Fruit fly (Drosophila melanogaster) whole organism, embryonic: Measurements from ENCODE around the gene CG7879.

Experiments
- Aef1 ChIP-seq: fragments of 200-800 bp; sonication (Bioruptor generic); IDR thresholded peaks from 3 replicates; pipeline ENCODE4 v1.3.6; 2022; ENCODE audit warnings: missing biosample characterization, missing genetic modification characterization
- B-H1 ChIP-seq: fragments of 200-800 bp; sonication (Bioruptor generic); IDR thresholded peaks from 3 replicates; pipeline ENCODE4 v1.3.6; 2022; ENCODE audit warnings: missing biosample characterization, missing genetic modification characterization
- CG10274 ChIP-seq: fragments of 200-800 bp; sonication (Bioruptor generic); optimal IDR thresholded peaks from 3 replicates; lab custom pipeline; 2017; ENCODE audit warnings: missing biosample characterization, mild to moderate bottlenecking, missing genetic modification characterization
- CG10431 ChIP-seq: fragments of 200-800 bp; sonication (Bioruptor generic); optimal IDR thresholded peaks from 3 replicates; lab custom pipeline; 2018; ENCODE audit warnings: missing biosample characterization, mild to moderate bottlenecking, missing genetic modification characterization
- CG10462 ChIP-seq: fragments of 200-800 bp; sonication (Bioruptor generic); optimal IDR thresholded peaks from 2 replicates; lab custom pipeline; 2016; ENCODE audit warnings: missing biosample characterization, missing genetic modification characterization
- CG13287 ChIP-seq: fragments of 200-800 bp; sonication (Bioruptor generic); IDR thresholded peaks from 2 replicates; pipeline ENCODE4 v1.3.6; 2022; ENCODE audit warnings: missing biosample characterization, missing genetic modification characterization; ENCODE audit not compliant: partially characterized antibody
- CG13296 ChIP-seq: fragments of 200-800 bp; sonication (Bioruptor generic); optimal IDR thresholded peaks from 3 replicates; lab custom pipeline; 2018; ENCODE audit warnings: missing biosample characterization, mild to moderate bottlenecking, missing genetic modification characterization
- CG13424 ChIP-seq: fragments of 200-800 bp; sonication (Bioruptor generic); optimal IDR thresholded peaks from 2 replicates; lab custom pipeline; 2019; ENCODE audit warnings: missing biosample characterization, mild to moderate bottlenecking, missing genetic modification characterization, moderate library complexity
- CG13775 ChIP-seq: fragments of 200-800 bp; sonication (Bioruptor generic); optimal IDR thresholded peaks from 3 replicates; lab custom pipeline; 2017; ENCODE audit warnings: missing biosample characterization, mild to moderate bottlenecking, missing genetic modification characterization
- CG14667 ChIP-seq: fragments of 200-800 bp; sonication (Bioruptor generic); IDR thresholded peaks from 2 replicates; pipeline ENCODE4 v1.3.6; 2022; ENCODE audit warnings: missing biosample characterization, missing genetic modification characterization
- CG15479 ChIP-seq: fragments of 200-800 bp; sonication (Bioruptor generic); optimal IDR thresholded peaks from 3 replicates; lab custom pipeline; 2019; ENCODE audit warnings: missing biosample characterization, mild to moderate bottlenecking, missing genetic modification characterization, moderate library complexity
- CG17802 ChIP-seq: fragments of 200-800 bp; sonication (Bioruptor generic); optimal IDR thresholded peaks from 2 replicates; lab custom pipeline; 2018; ENCODE audit warnings: missing biosample characterization, mild to moderate bottlenecking, missing genetic modification characterization, moderate library complexity
- CG18011 ChIP-seq: fragments of 200-800 bp; sonication (Bioruptor generic); optimal IDR thresholded peaks from 2 replicates; lab custom pipeline; 2017; ENCODE audit warnings: missing biosample characterization, missing genetic modification characterization, mild to moderate bottlenecking, moderate library complexity, missing genotype
- CG2199 ChIP-seq: fragments of 200-800 bp; sonication (Bioruptor generic); IDR thresholded peaks from 3 replicates; pipeline ENCODE4 v1.3.6; 2022; ENCODE audit warnings: missing biosample characterization, missing genetic modification characterization
- CG2678 ChIP-seq: fragments of 200-800 bp; sonication (Bioruptor generic); optimal IDR thresholded peaks from 3 replicates; lab custom pipeline; 2019; ENCODE audit warnings: missing biosample characterization, mild to moderate bottlenecking, missing genetic modification characterization, moderate library complexity
- CG30431 ChIP-seq: fragments of 200-800 bp; sonication (Bioruptor generic); optimal IDR thresholded peaks from 2 replicates; lab custom pipeline; 2017; ENCODE audit warnings: missing biosample characterization, missing genetic modification characterization
- CG4328 ChIP-seq: fragments of 200-800 bp; sonication (Bioruptor generic); optimal IDR thresholded peaks from 3 replicates; lab custom pipeline; 2017; ENCODE audit warnings: missing biosample characterization, missing genetic modification reagents, missing genetic modification characterization
- CG4360 ChIP-seq: fragments of 200-800 bp; sonication (Bioruptor generic); IDR thresholded peaks from 2 replicates; pipeline ENCODE4 v1.3.6; 2022; ENCODE audit warnings: missing biosample characterization, missing genetic modification characterization
- CG43689 ChIP-seq: fragments of 200-800 bp; sonication (Bioruptor generic); IDR thresholded peaks from 2 replicates; pipeline ENCODE4 v1.3.6; 2022; ENCODE audit warnings: missing biosample characterization, missing genetic modification characterization
- CG4707 ChIP-seq: fragments of 200-800 bp; sonication (Bioruptor generic); optimal IDR thresholded peaks from 2 replicates; lab custom pipeline; 2018; ENCODE audit warnings: missing biosample characterization, mild to moderate bottlenecking, missing genetic modification characterization, moderate library complexity
- CG8765 ChIP-seq: fragments of 200-800 bp; sonication (Bioruptor generic); IDR thresholded peaks from 2 replicates; pipeline ENCODE4 v1.3.6; 2022; ENCODE audit warnings: missing biosample characterization, missing genetic modification characterization
- D19B ChIP-seq: fragments of 200-800 bp; sonication (Bioruptor generic); optimal IDR thresholded peaks from 2 replicates; lab custom pipeline; 2017; ENCODE audit warnings: missing biosample characterization, mild to moderate bottlenecking, missing genetic modification characterization
- Deaf1 ChIP-seq: fragments of 200-800 bp; optimal IDR thresholded peaks from 3 replicates; lab custom pipeline; 2019; ENCODE audit warnings: missing biosample characterization, mild to moderate bottlenecking, missing genetic modification characterization, moderate library complexity
- Drgx ChIP-seq: fragments of 200-800 bp; sonication (Bioruptor generic); IDR thresholded peaks from 2 replicates; pipeline ENCODE4 v1.3.6; 2022; ENCODE audit warnings: missing biosample characterization, missing genetic modification characterization
- ERR ChIP-seq: fragments of 200-800 bp; sonication (Bioruptor generic); optimal IDR thresholded peaks from 2 replicates; lab custom pipeline; 2016; ENCODE audit warnings: missing biosample characterization, missing genetic modification characterization
- Ets65A ChIP-seq: fragments of 200-800 bp; sonication (Bioruptor generic); peaks from one replicate; lab custom pipeline; 2016; ENCODE audit warnings: missing biosample characterization, missing genetic modification characterization
- HLH54F ChIP-seq: fragments of 200-800 bp; sonication (Bioruptor generic); optimal IDR thresholded peaks from 3 replicates; lab custom pipeline; 2016; ENCODE audit warnings: missing biosample characterization, missing genetic modification characterization
- HmgZ ChIP-seq: fragments of 200-800 bp; sonication (Bioruptor generic); optimal IDR thresholded peaks from 2 replicates; lab custom pipeline; 2018; ENCODE audit warnings: missing biosample characterization, mild to moderate bottlenecking, missing genetic modification characterization
- Lim3 ChIP-seq: fragments of 200-800 bp; sonication (Bioruptor generic); IDR thresholded peaks from 2 replicates; pipeline ENCODE4 v1.3.6; 2022; ENCODE audit warnings: missing biosample characterization, missing genetic modification characterization
- Myb ChIP-seq: fragments of 200-800 bp; sonication (Bioruptor generic); optimal IDR thresholded peaks from 2 replicates; lab custom pipeline; 2016; ENCODE audit warnings: missing biosample characterization, missing genetic modification characterization
- Oli ChIP-seq: fragments of 200-800 bp; sonication (Bioruptor generic); optimal IDR thresholded peaks from 2 replicates; lab custom pipeline; 2018; ENCODE audit warnings: missing biosample characterization, mild to moderate bottlenecking, missing genetic modification characterization, moderate library complexity
- Tbp ChIP-seq: fragments of >200 bp; optimal IDR thresholded peaks from 2 replicates; lab custom pipeline; 2018; ENCODE audit warnings: missing biosample characterization, missing genetic modification characterization
- ap ChIP-seq: fragments of 200-800 bp; sonication (Bioruptor generic); IDR thresholded peaks from 2 replicates; pipeline ENCODE4 v1.3.6; 2022; ENCODE audit warnings: missing biosample characterization, missing genetic modification characterization
- ara ChIP-seq: fragments of 200-800 bp; sonication (Bioruptor generic); IDR thresholded peaks from 2 replicates; pipeline ENCODE4 v1.3.6; 2022; ENCODE audit warnings: missing biosample characterization, missing genetic modification characterization
- ash1 ChIP-seq: fragments of 200-800 bp; sonication (Bioruptor generic); optimal IDR thresholded peaks from 2 replicates; lab custom pipeline; 2018; ENCODE audit warnings: missing biosample characterization, mild to moderate bottlenecking, missing genetic modification characterization
- bcd ChIP-seq: fragments of 200-800 bp; sonication (Bioruptor generic); optimal IDR thresholded peaks from 2 replicates; lab custom pipeline; 2017; ENCODE audit warnings: missing biosample characterization, mild to moderate bottlenecking, missing genetic modification characterization
- ci ChIP-seq: fragments of 200-800 bp; sonication (Bioruptor generic); IDR thresholded peaks from 3 replicates; pipeline ENCODE4 v1.3.6; 2022; ENCODE audit warnings: missing biosample characterization, missing genetic modification characterization
- dan ChIP-seq: fragments of 200-800 bp; sonication (Bioruptor generic); IDR thresholded peaks from 2 replicates; pipeline ENCODE4 v1.3.6; 2022; ENCODE audit warnings: missing biosample characterization, missing genetic modification characterization
- dmrt11E ChIP-seq: fragments of 200-800 bp; sonication (Bioruptor generic); optimal IDR thresholded peaks from 3 replicates; lab custom pipeline; 2018; ENCODE audit warnings: missing biosample characterization, mild to moderate bottlenecking, missing genetic modification characterization, moderate library complexity
- dpn ChIP-seq, 2 experiments: fragments of 200-800 bp; sonication (Bioruptor generic); optimal IDR thresholded peaks; 3 replicates each; lab custom pipeline; 2016; ENCODE audit warnings: missing biosample characterization in 2 of 2, missing genetic modification characterization in 2 of 2
- esg ChIP-seq: fragments of 200-800 bp; sonication (Bioruptor generic); conservative IDR thresholded peaks from 2 replicates; pipeline ENCODE4 v1.3.6; 2022; ENCODE audit warnings: missing biosample characterization, missing genetic modification characterization
- gro ChIP-seq: fragments of 200-800 bp; sonication (Bioruptor generic); optimal IDR thresholded peaks from 2 replicates; lab custom pipeline; 2016; ENCODE audit warnings: missing biosample characterization, missing genetic modification characterization
- jumu ChIP-seq: fragments of 200-800 bp; sonication (Bioruptor generic); optimal IDR thresholded peaks from 3 replicates; lab custom pipeline; 2016; ENCODE audit warnings: missing biosample characterization, missing genetic modification characterization
- mirr ChIP-seq: fragments of 200-800 bp; sonication (Bioruptor generic); optimal IDR thresholded peaks from 3 replicates; lab custom pipeline; 2018; ENCODE audit warnings: missing biosample characterization, mild to moderate bottlenecking, missing genetic modification characterization
- pnt ChIP-seq: fragments of 200-800 bp; sonication (Bioruptor generic); optimal IDR thresholded peaks from 3 replicates; lab custom pipeline; 2016; ENCODE audit warnings: missing biosample characterization, missing genetic modification characterization
- sc ChIP-seq, 3 experiments: fragments of >200 bp in 2 of 3; fragments of 200-800 bp in 1 of 3; sonication (Bioruptor generic) in 1 of 3; optimal IDR thresholded peaks; 2 replicates in 2 of 3; 3 replicates in 1 of 3; lab custom pipeline; 2017; ENCODE audit warnings: mild to moderate bottlenecking in 1 of 3, missing biosample characterization in 1 of 3, missing genetic modification characterization in 1 of 3, missing genetic modification reagents in 1 of 3
- sd ChIP-seq: fragments of 200-800 bp; sonication (Bioruptor generic); optimal IDR thresholded peaks from 3 replicates; lab custom pipeline; 2018; ENCODE audit warnings: missing biosample characterization, mild to moderate bottlenecking, missing genetic modification characterization, moderate library complexity
- vfl ChIP-seq: fragments of 200-800 bp; sonication (Bioruptor generic); optimal IDR thresholded peaks from 2 replicates; lab custom pipeline; 2016; ENCODE audit warnings: missing biosample characterization, missing genetic modification characterization
- wek ChIP-seq: fragments of 200-800 bp; sonication (Bioruptor generic); optimal IDR thresholded peaks from 3 replicates; lab custom pipeline; 2018; ENCODE audit warnings: missing biosample characterization, mild to moderate bottlenecking, missing genetic modification characterization, moderate library complexity
- zen ChIP-seq: fragments of 200-800 bp; sonication (Bioruptor generic); optimal IDR thresholded peaks from 3 replicates; lab custom pipeline; 2018; ENCODE audit warnings: missing biosample characterization, mild to moderate bottlenecking, missing genetic modification characterization, moderate library complexity

The CG7879 gene

dm6 chr3L:1591692-1592371 is 23.4 kb upstream of the CG7879 start (continued):
- TF ChIP-seq sc (optimal IDR thresholded peaks at IDR 0.05; lab: Kevin White, UChicago) (no peak), sc (GFP tag; optimal IDR thresholded peaks at IDR 0.05; lab: Kevin White, UChicago) (no peak), dan (GFP tag; lab: Robert Waterston, UW) (no peak), CG10274 (GFP tag; lab: Kevin White, UChicago) (peak; percentile 71), dpn (GFP tag; optimal IDR thresholded peaks at IDR 0.05; lab: Kevin White, UChicago) (peak in 1 of 2 experiments; percentile 78), CG13775 (GFP tag; lab: Kevin White, UChicago) (peak; percentile 17), ci (GFP tag; lab: Robert Waterston, UW) (peak; percentile 67), CG2199 (no peak), CG30431 (no peak), mirr (GFP tag; lab: Kevin White, UChicago) (peak; percentile 81), CG18011 (GFP tag; lab: Kevin White, UChicago) (peak; percentile 62), ap (GFP tag; lab: Robert Waterston, UW) (no peak), pnt (GFP tag; lab: Kevin White, UChicago) (peak; percentile 1), B-H1 (GFP tag; lab: Robert Waterston, UW) (no peak; the same call in 2 of the 3 replicates), wek (GFP tag; lab: Kevin White, UChicago) (peak; percentile 65), HLH54F (GFP tag; lab: Kevin White, UChicago) (peak; percentile 46), Tbp (GFP tag; lab: Kevin White, UChicago) (no peak), CG15479 (GFP tag; lab: Kevin White, UChicago) (no peak), CG4707 (GFP tag; lab: Kevin White, UChicago) (peak; percentile 26), CG10431 (GFP tag; lab: Kevin White, UChicago) (no peak), CG43689 (no peak), CG2678 (peak; percentile 88), CG14667 (no peak), ERR (peak; percentile 39), Deaf1 (tag; lab: Kevin White, UChicago) (no peak), Lim3 (GFP tag; lab: Robert Waterston, UW) (no peak), CG17802 (tag; lab: Kevin White, UChicago) (no peak), gro (GFP tag; lab: Kevin White, UChicago) (no peak), Drgx (GFP tag; lab: Robert Waterston, UW) (peak; percentile 29; the same call in 1 of the 2 replicates), CG13296 (peak; percentile 83), dmrt11E (tag; lab: Kevin White, UChicago) (no peak), Oli (peak; percentile 3), Aef1 (GFP tag; lab: Robert Waterston, UW) (no peak), ara (GFP tag; lab: Robert Waterston, UW) (no peak), sd (tag; lab: Kevin White, UChicago) (no peak), HmgZ (tag; lab: Kevin White, UChicago) (peak; percentile 79), zen (tag; lab: Kevin White, UChicago) (no peak), Ets65A (GFP tag; lab: Kevin White, UChicago) (no peak), CG4360 (no peak), Myb (no peak), CG10462 (GFP tag; lab: Kevin White, UChicago) (no peak), jumu (GFP tag; lab: Kevin White, UChicago) (no peak), CG13287 (GFP tag; lab: Robert Waterston, UW) (no peak), ash1 (GFP tag; lab: Kevin White, UChicago) (peak; percentile 79), vfl (GFP tag; lab: Kevin White, UChicago) (peak; percentile 14), bcd (peak; percentile 58), CG4328 (peak; percentile 66), D19B (no peak), esg (GFP tag; lab: Robert Waterston, UW) (no peak), CG13424 (tag; lab: Kevin White, UChicago) (peak; percentile 35), CG8765 (GFP tag; lab: Robert Waterston, UW) (no peak)
